Fruit fly (Drosophila melanogaster) whole organism, pupa: ENCODE measurements around the gene CG12268.

Experiments
- CG10348 ChIP-seq: fragments of 200-800 bp; sonication (Bioruptor generic); IDR thresholded peaks from 2 replicates; pipeline ENCODE4 v1.3.6; 2022; ENCODE audit warnings: missing biosample characterization, missing genetic modification characterization
- CG15710 ChIP-seq: fragments of 200-800 bp; sonication (Bioruptor generic); optimal IDR thresholded peaks from 2 replicates; lab custom pipeline; 2018; ENCODE audit warnings: missing biosample characterization, mild to moderate bottlenecking, missing genetic modification characterization, moderate library complexity
- CG32121 ChIP-seq: fragments of 200-800 bp; sonication (Bioruptor generic); IDR thresholded peaks from 2 replicates; pipeline ENCODE4 v1.3.6; 2022; ENCODE audit warnings: missing biosample characterization, missing genetic modification characterization
- CG34367 ChIP-seq: fragments of 200-800 bp; sonication (Bioruptor generic); optimal IDR thresholded peaks from 2 replicates; lab custom pipeline; 2018; ENCODE audit warnings: missing biosample characterization, mild to moderate bottlenecking, missing genetic modification characterization
- CG4496 ChIP-seq: fragments of 200-800 bp; sonication (Bioruptor generic); IDR thresholded peaks from 3 replicates; pipeline ENCODE4 v1.3.6; 2022; ENCODE audit warnings: missing biosample characterization, missing genetic modification characterization
- CG8159 ChIP-seq: fragments of 200-800 bp; sonication (Bioruptor generic); optimal IDR thresholded peaks from 3 replicates; lab custom pipeline; 2018; ENCODE audit warnings: missing biosample characterization, mild to moderate bottlenecking, missing genetic modification characterization, moderate library complexity
- D1 ChIP-seq: fragments of 200-800 bp; sonication (Bioruptor generic); optimal IDR thresholded peaks from 2 replicates; lab custom pipeline; 2018; ENCODE audit warnings: missing biosample characterization, mild to moderate bottlenecking, missing genetic modification characterization, moderate library complexity
- Ets98B ChIP-seq: fragments of 200-800 bp; sonication (Bioruptor generic); IDR thresholded peaks from 2 replicates; pipeline ENCODE4 v1.3.6; 2022; ENCODE audit warnings: missing biosample characterization, missing genetic modification characterization
- Pif1A ChIP-seq: fragments of 200-800 bp; sonication (Bioruptor generic); optimal IDR thresholded peaks from 3 replicates; lab custom pipeline; 2016; ENCODE audit warnings: missing biosample characterization, missing genetic modification characterization
- Pif1B ChIP-seq: fragments of 200-800 bp; sonication (Bioruptor generic); optimal IDR thresholded peaks from 3 replicates; lab custom pipeline; 2016; ENCODE audit warnings: missing biosample characterization, missing genetic modification characterization
- Snoo ChIP-seq: fragments of 200-800 bp; sonication (Bioruptor generic); optimal IDR thresholded peaks from 3 replicates; lab custom pipeline; 2017; ENCODE audit warnings: missing biosample characterization, mild to moderate bottlenecking, missing genetic modification characterization, inconsistent platforms
- fd96Ca ChIP-seq: fragments of 200-800 bp; sonication (Bioruptor generic); IDR thresholded peaks from 3 replicates; pipeline ENCODE4 v1.3.6; 2022; ENCODE audit warnings: missing biosample characterization, missing genetic modification characterization

- TF ChIP-seq CG4496 (GFP tag; lab: Robert Waterston, UW), result no peak
- TF ChIP-seq Pif1A (GFP tag; lab: Kevin White, UChicago), result no peak
- TF ChIP-seq Pif1B, result no peak
- no peak for TF ChIP-seq CG10348 (GFP tag; lab: Robert Waterston, UW)
- no peak for TF ChIP-seq CG34367
- no peak for TF ChIP-seq CG8159
- no peak for TF ChIP-seq D1 (tag; lab: Kevin White, UChicago)
- TF ChIP-seq CG15710 (tag; lab: Kevin White, UChicago), result no peak
- TF ChIP-seq CG32121 (GFP tag; lab: Robert Waterston, UW), result no peak
- no peak for TF ChIP-seq Ets98B (GFP tag; lab: Robert Waterston, UW)
- TF ChIP-seq fd96Ca (GFP tag; lab: Robert Waterston, UW), result no peak
- TF ChIP-seq Snoo (tag; lab: Kevin White, UChicago), result no peak
Measured at dm6 chr3R:23991364-23991763, 43.1 kb upstream of the CG12268 start.
